Worm (Caenorhabditis elegans): ENCODE results near the gene M01G5.1.

- no peak for TF ChIP-seq blmp-1 (tag; optimal IDR thresholded peaks at IDR 0.05; ENCODE audit: insufficient read depth)
- peak in 1 of 2 experiments; percentile 72 for TF ChIP-seq lsy-2 (tag; optimal IDR thresholded peaks at IDR 0.05)
- TF ChIP-seq ceh-82 (tag; optimal IDR thresholded peaks at IDR 0.05): no peak
- TF ChIP-seq snpc-4 (tag; optimal IDR thresholded peaks at IDR 0.05): no peak
- no peak for TF ChIP-seq unc-62 (GFP tag; optimal IDR thresholded peaks at IDR 0.05)
- no peak for TF ChIP-seq R02D3.7 (tag; optimal IDR thresholded peaks at IDR 0.05)
- TF ChIP-seq nhr-25 (tag; optimal IDR thresholded peaks at IDR 0.05): no peak
- TF ChIP-seq F13H6.1 (tag; optimal IDR thresholded peaks at IDR 0.05): no peak
- TF ChIP-seq unc-55 (GFP tag; optimal IDR thresholded peaks at IDR 0.05): peak; percentile 58
- TF ChIP-seq elt-3 (tag; optimal IDR thresholded peaks at IDR 0.05): no peak
- TF ChIP-seq aly-2 (tag; optimal IDR thresholded peaks at IDR 0.05): no peak
Observed at ce11 chrIII:1495863-1496445, at the start of gene M01G5.1, which contains the start of gene ave-1.

Measured in whole organism, L2 larva.